Fruit fly (Drosophila melanogaster) whole organism, embryonic: ENCODE measurements around the gene CG13248.

Source experiments
- Antp ChIP-seq: fragments of 200-800 bp; sonication (Bioruptor generic); optimal IDR thresholded peaks from 3 replicates; lab custom pipeline; 2016; ENCODE audit warnings: missing biosample characterization, missing genetic modification characterization
- Asciz ChIP-seq: fragments of 200-800 bp; sonication (Bioruptor generic); optimal IDR thresholded peaks from 2 replicates; lab custom pipeline; 2017; ENCODE audit warnings: missing biosample characterization, mild to moderate bottlenecking, missing genetic modification characterization, missing genetic modification reagents
- B-H1 ChIP-seq: fragments of 200-800 bp; sonication (Bioruptor generic); IDR thresholded peaks from 3 replicates; pipeline ENCODE4 v1.3.6; 2022; ENCODE audit warnings: missing biosample characterization, missing genetic modification characterization
- CG10267 ChIP-seq: fragments of 200-800 bp; sonication (Bioruptor generic); optimal IDR thresholded peaks from 2 replicates; lab custom pipeline; 2018; ENCODE audit warnings: missing biosample characterization, mild to moderate bottlenecking, missing genetic modification characterization, moderate library complexity
- CG10274 ChIP-seq: fragments of 200-800 bp; sonication (Bioruptor generic); optimal IDR thresholded peaks from 3 replicates; lab custom pipeline; 2017; ENCODE audit warnings: missing biosample characterization, mild to moderate bottlenecking, missing genetic modification characterization
- CG10366 ChIP-seq: fragments of 200-800 bp; sonication (Bioruptor generic); IDR thresholded peaks from 2 replicates; pipeline ENCODE4 v1.3.6; 2022; ENCODE audit warnings: missing biosample characterization, missing genetic modification characterization
- CG12391 ChIP-seq: fragments of 200-800 bp; sonication (Bioruptor generic); optimal IDR thresholded peaks from 3 replicates; lab custom pipeline; 2018; ENCODE audit warnings: missing biosample characterization, mild to moderate bottlenecking, missing genetic modification characterization, moderate library complexity
- CG13775 ChIP-seq: fragments of 200-800 bp; sonication (Bioruptor generic); optimal IDR thresholded peaks from 3 replicates; lab custom pipeline; 2017; ENCODE audit warnings: missing biosample characterization, mild to moderate bottlenecking, missing genetic modification characterization
- CG14710 ChIP-seq: fragments of 200-800 bp; sonication (Bioruptor generic); optimal IDR thresholded peaks from 3 replicates; lab custom pipeline; 2019; ENCODE audit warnings: missing biosample characterization, mild to moderate bottlenecking, missing genetic modification characterization, moderate library complexity
- CG15073 ChIP-seq: fragments of 200-800 bp; sonication (Bioruptor generic); optimal IDR thresholded peaks from 2 replicates; lab custom pipeline; 2016; ENCODE audit warnings: missing biosample characterization, missing genetic modification characterization
- CG15479 ChIP-seq: fragments of 200-800 bp; sonication (Bioruptor generic); optimal IDR thresholded peaks from 3 replicates; lab custom pipeline; 2019; ENCODE audit warnings: missing biosample characterization, mild to moderate bottlenecking, missing genetic modification characterization, moderate library complexity
- CG1647 ChIP-seq: fragments of 200-800 bp; sonication (Bioruptor generic); optimal IDR thresholded peaks from 3 replicates; lab custom pipeline; 2016; ENCODE audit warnings: missing biosample characterization, missing genetic modification characterization
- CG17612 ChIP-seq: fragments of 200-800 bp; sonication (Bioruptor generic); IDR thresholded peaks from 2 replicates; pipeline ENCODE4 v1.3.6; 2022; ENCODE audit warnings: missing biosample characterization, missing genetic modification characterization
- CG2202 ChIP-seq: fragments of 200-800 bp; sonication (Bioruptor generic); optimal IDR thresholded peaks from 2 replicates; lab custom pipeline; 2018; ENCODE audit warnings: missing biosample characterization, mild to moderate bottlenecking, missing genetic modification characterization
- CG3407 ChIP-seq: fragments of 200-800 bp; sonication (Bioruptor generic); optimal IDR thresholded peaks from 2 replicates; lab custom pipeline; 2018; ENCODE audit warnings: missing biosample characterization, mild to moderate bottlenecking, missing genetic modification characterization
- CG42726 ChIP-seq: fragments of 200-800 bp; sonication (Bioruptor generic); IDR thresholded peaks from 2 replicates; pipeline ENCODE4 v1.3.6; 2022; ENCODE audit warnings: missing biosample characterization, missing genetic modification characterization; ENCODE audit not compliant: partially characterized antibody
- CG6272 ChIP-seq: fragments of 200-800 bp; sonication (Bioruptor generic); IDR thresholded peaks from 2 replicates; pipeline ENCODE4 v1.3.6; 2022; ENCODE audit warnings: missing biosample characterization, missing genetic modification characterization
- CG7357 ChIP-seq: fragments of 200-800 bp; sonication (Bioruptor generic); IDR thresholded peaks from 3 replicates; pipeline ENCODE4 v1.3.6; 2022; ENCODE audit warnings: missing biosample characterization, missing genetic modification characterization
- CG8765 ChIP-seq: fragments of 200-800 bp; sonication (Bioruptor generic); IDR thresholded peaks from 2 replicates; pipeline ENCODE4 v1.3.6; 2022; ENCODE audit warnings: missing biosample characterization, missing genetic modification characterization
- CG8924 ChIP-seq: fragments of 200-800 bp; optimal IDR thresholded peaks from 3 replicates; lab custom pipeline; 2019; ENCODE audit warnings: missing biosample characterization, mild to moderate bottlenecking, missing genetic modification characterization, moderate library complexity
- CG9215 ChIP-seq: fragments of 200-800 bp; sonication (Bioruptor generic); IDR thresholded peaks from 2 replicates; pipeline ENCODE4 v1.3.6; 2022; ENCODE audit warnings: missing biosample characterization, missing genetic modification characterization
- Chrac-16 ChIP-seq: fragments of 200-800 bp; sonication (Bioruptor generic); optimal IDR thresholded peaks from 3 replicates; lab custom pipeline; 2016; ENCODE audit warnings: missing biosample characterization, missing genetic modification characterization
- CkIIα-i1 ChIP-seq: fragments of 200-800 bp; sonication (Bioruptor generic); IDR thresholded peaks from 2 replicates; pipeline ENCODE4 v1.3.6; 2022; ENCODE audit warnings: missing biosample characterization, missing genetic modification characterization
- Deaf1 ChIP-seq: fragments of 200-800 bp; optimal IDR thresholded peaks from 3 replicates; lab custom pipeline; 2019; ENCODE audit warnings: missing biosample characterization, mild to moderate bottlenecking, missing genetic modification characterization, moderate library complexity
- Dp ChIP-seq: fragments of 200-800 bp; sonication (Bioruptor generic); optimal IDR thresholded peaks from 2 replicates; lab custom pipeline; 2018; ENCODE audit warnings: missing biosample characterization, mild to moderate bottlenecking, missing genetic modification characterization, moderate library complexity
- HLH4C ChIP-seq: fragments of 200-800 bp; sonication (Bioruptor generic); IDR thresholded peaks from 3 replicates; pipeline ENCODE4 v1.3.6; 2022; ENCODE audit warnings: missing biosample characterization, missing genetic modification characterization; ENCODE audit not compliant: partially characterized antibody
- HmgZ ChIP-seq: fragments of 200-800 bp; sonication (Bioruptor generic); optimal IDR thresholded peaks from 2 replicates; lab custom pipeline; 2018; ENCODE audit warnings: missing biosample characterization, mild to moderate bottlenecking, missing genetic modification characterization
- MESR4 ChIP-seq: fragments of 200-800 bp; sonication (Bioruptor generic); optimal IDR thresholded peaks from 2 replicates; lab custom pipeline; 2018; ENCODE audit warnings: missing biosample characterization, mild to moderate bottlenecking, missing genetic modification characterization, moderate library complexity
- Max ChIP-seq: fragments of 200-800 bp; sonication (Bioruptor generic); optimal IDR thresholded peaks from 2 replicates; lab custom pipeline; 2016; ENCODE audit warnings: missing biosample characterization, mild to moderate bottlenecking, missing genetic modification characterization
- NfI ChIP-seq: fragments of 200-800 bp; sonication (Bioruptor generic); optimal IDR thresholded peaks from 3 replicates; lab custom pipeline; 2018; ENCODE audit warnings: missing biosample characterization, mild to moderate bottlenecking, missing genetic modification characterization, moderate library complexity
- Sox100B ChIP-seq: fragments of 200-800 bp; sonication (Bioruptor generic); optimal IDR thresholded peaks from 3 replicates; lab custom pipeline; 2018; ENCODE audit warnings: missing biosample characterization, mild to moderate bottlenecking, missing genetic modification characterization
- TFAM ChIP-seq: fragments of 200-800 bp; sonication (Bioruptor generic); optimal IDR thresholded peaks from 2 replicates; lab custom pipeline; 2017; ENCODE audit warnings: missing biosample characterization, missing genetic modification characterization, inconsistent platforms
- ab ChIP-seq: fragments of 200-800 bp; sonication (Bioruptor generic); optimal IDR thresholded peaks from 2 replicates; lab custom pipeline; 2016; ENCODE audit warnings: missing biosample characterization, missing genetic modification characterization
- ase ChIP-seq: fragments of 200-800 bp; sonication (Bioruptor generic); IDR thresholded peaks from 3 replicates; pipeline ENCODE4 v1.3.6; 2022; ENCODE audit warnings: missing biosample characterization, missing genetic modification characterization
- chif ChIP-seq, 2 experiments: fragments of 200-800 bp; sonication (Bioruptor generic); optimal IDR thresholded peaks; 3 replicates each; lab custom pipeline; 2016; ENCODE audit warnings: missing biosample characterization in 2 of 2, missing genetic modification characterization in 2 of 2
- crp ChIP-seq, 2 experiments: fragments of 200-800 bp; sonication (Bioruptor generic); optimal IDR thresholded peaks; 2 replicates in 1 of 2; 3 replicates in 1 of 2; lab custom pipeline; 2017; ENCODE audit warnings: missing biosample characterization in 2 of 2, missing genetic modification characterization in 2 of 2, mild to moderate bottlenecking in 1 of 2, moderate library complexity in 1 of 2
- cwo ChIP-seq: fragments of 200-800 bp; sonication (Bioruptor generic); optimal IDR thresholded peaks from 3 replicates; lab custom pipeline; 2017; ENCODE audit warnings: missing biosample characterization, missing genetic modification characterization, mild to moderate bottlenecking, moderate library complexity, missing genetic modification reagents
- danr ChIP-seq: fragments of 200-800 bp; sonication (Bioruptor generic); IDR thresholded peaks from 2 replicates; pipeline ENCODE4 v1.3.6; 2022; ENCODE audit warnings: missing biosample characterization, missing genetic modification characterization
- disco-r ChIP-seq: fragments of 200-800 bp; sonication (Bioruptor generic); optimal IDR thresholded peaks from 2 replicates; lab custom pipeline; 2016; ENCODE audit warnings: missing biosample characterization, missing genetic modification characterization
- dysf ChIP-seq: fragments of 200-800 bp; sonication (Bioruptor generic); IDR thresholded peaks from 3 replicates; pipeline ENCODE4 v1.3.6; 2022; ENCODE audit warnings: missing biosample characterization, missing genetic modification characterization
- emc ChIP-seq: fragments of 200-800 bp; sonication (Bioruptor generic); optimal IDR thresholded peaks from 2 replicates; lab custom pipeline; 2016; ENCODE audit warnings: missing biosample characterization, missing genetic modification characterization
- fd102C ChIP-seq: fragments of 200-800 bp; sonication (Bioruptor generic); optimal IDR thresholded peaks from 2 replicates; lab custom pipeline; 2018; ENCODE audit warnings: missing biosample characterization, mild to moderate bottlenecking, missing genetic modification characterization, moderate library complexity
- fd3F ChIP-seq: fragments of 200-800 bp; sonication (Bioruptor generic); optimal IDR thresholded peaks from 2 replicates; lab custom pipeline; 2018; ENCODE audit warnings: missing biosample characterization, mild to moderate bottlenecking, missing genetic modification characterization, moderate library complexity
- insv ChIP-seq, 2 experiments: fragments of 200-800 bp; sonication (Bioruptor generic); optimal IDR thresholded peaks; 3 replicates each; lab custom pipeline; 2016 to 2018; ENCODE audit warnings: missing biosample characterization in 2 of 2, missing genetic modification characterization in 2 of 2
- klu ChIP-seq: fragments of 200-800 bp; sonication (Bioruptor generic); IDR thresholded peaks from 2 replicates; pipeline ENCODE4 v1.3.6; 2022; ENCODE audit warnings: missing biosample characterization, missing genetic modification characterization
- lbe ChIP-seq: fragments of 200-800 bp; sonication (Bioruptor generic); optimal IDR thresholded peaks from 2 replicates; lab custom pipeline; 2016; ENCODE audit warnings: missing biosample characterization, mild to moderate bottlenecking, missing genetic modification characterization
- row ChIP-seq: fragments of 200-800 bp; sonication (Bioruptor generic); IDR thresholded peaks from 3 replicates; pipeline ENCODE4 v1.3.6; 2022; ENCODE audit warnings: missing biosample characterization, missing genetic modification characterization
- sna ChIP-seq: fragments of 200-800 bp; sonication (Bioruptor generic); IDR thresholded peaks from 2 replicates; pipeline ENCODE4 v1.3.6; 2022; ENCODE audit warnings: missing biosample characterization, missing genetic modification characterization; ENCODE audit not compliant: partially characterized antibody
- twi ChIP-seq: fragments of 200-800 bp; optimal IDR thresholded peaks from 2 replicates; lab custom pipeline; 2019; ENCODE audit warnings: missing biosample characterization, mild to moderate bottlenecking, missing genetic modification characterization, moderate library complexity
- zen ChIP-seq: fragments of 200-800 bp; sonication (Bioruptor generic); optimal IDR thresholded peaks from 3 replicates; lab custom pipeline; 2018; ENCODE audit warnings: missing biosample characterization, mild to moderate bottlenecking, missing genetic modification characterization, moderate library complexity
- zf30C ChIP-seq: fragments of 200-800 bp; sonication (Bioruptor generic); optimal IDR thresholded peaks from 3 replicates; lab custom pipeline; 2018; ENCODE audit warnings: missing biosample characterization, mild to moderate bottlenecking, missing genetic modification characterization

CG13248 gene

DNA sequence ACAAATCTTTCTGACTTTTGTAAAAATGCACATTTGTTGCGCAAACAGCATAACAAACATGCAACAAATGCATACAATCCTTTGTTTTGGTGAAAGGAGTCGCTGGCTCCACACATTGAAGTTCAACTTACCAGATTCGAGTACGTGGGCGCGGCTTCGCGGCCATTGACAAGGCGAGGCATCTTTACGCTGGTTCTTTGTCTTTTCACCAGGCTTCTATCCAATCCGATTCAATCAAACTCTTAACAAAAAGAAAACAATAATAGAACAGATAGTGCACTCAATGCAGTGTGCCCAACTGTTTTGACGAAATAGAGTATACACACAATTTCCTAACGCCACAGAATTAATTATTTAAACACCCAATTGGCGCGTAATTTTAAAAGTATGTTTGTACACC lies 19.8 kb upstream of the CG13248 start, which contains the start of gene CG5262:
CG5262 (minus strand) TSS at position 294 of the 400 bp plus-strand sequence.
- TF ChIP-seq insv (GFP tag; optimal IDR thresholded peaks at IDR 0.05; lab: Kevin White, UChicago) (no peak), HLH4C (no peak), Max (GFP tag; lab: Kevin White, UChicago) (no peak), Sox100B (GFP tag; lab: Kevin White, UChicago) (no peak), Asciz (GFP tag; lab: Kevin White, UChicago) (no peak), row (GFP tag; lab: Robert Waterston, UW) (0 out of 3 replicates have a peak, but pooled peaks have one; percentile 16), CkIIα-i1 (GFP tag; lab: Robert Waterston, UW) (no peak), CG15073 (GFP tag; lab: Kevin White, UChicago) (no peak), chif (GFP tag; optimal IDR thresholded peaks at IDR 0.05; lab: Kevin White, UChicago) (no peak), fd102C (GFP tag; lab: Kevin White, UChicago) (no peak), emc (GFP tag; lab: Kevin White, UChicago) (no peak), HmgZ (tag; lab: Kevin White, UChicago) (peak; percentile 47), CG10267 (tag; lab: Kevin White, UChicago) (peak; percentile 44), Dp (peak; percentile 90), CG14710 (peak; percentile 31), B-H1 (no peak), CG15479 (GFP tag; lab: Kevin White, UChicago) (peak; percentile 65), twi (tag; lab: Kevin White, UChicago) (no peak), lbe (GFP tag; lab: Kevin White, UChicago) (no peak), crp (GFP tag; optimal IDR thresholded peaks at IDR 0.05; lab: Kevin White, UChicago) (peak in 1 of 2 experiments; percentile 69), CG9215 (GFP tag; lab: Robert Waterston, UW) (no peak), klu (GFP tag; lab: Robert Waterston, UW) (no peak), CG7357 (GFP tag; lab: Robert Waterston, UW) (no peak), CG13775 (no peak), CG42726 (GFP tag; lab: Robert Waterston, UW) (no peak), CG12391 (tag; lab: Kevin White, UChicago) (no peak), fd3F (GFP tag; lab: Kevin White, UChicago) (no peak), dysf (GFP tag; lab: Robert Waterston, UW) (no peak), zen (tag; lab: Kevin White, UChicago) (peak; percentile 19), CG8924 (tag; lab: Kevin White, UChicago) (no peak), zf30C (no peak), MESR4 (GFP tag; lab: Kevin White, UChicago) (peak; percentile 67), CG2202 (tag; lab: Kevin White, UChicago) (no peak), CG10274 (GFP tag; lab: Kevin White, UChicago) (no peak), CG10366 (no peak), CG17612 (GFP tag; lab: Robert Waterston, UW) (no peak), ab (no peak), sna (GFP tag; lab: Robert Waterston, UW) (0 out of 2 replicates have a peak, but pooled peaks have one; percentile 15), Antp (GFP tag; lab: Kevin White, UChicago) (no peak), CG6272 (GFP tag; lab: Robert Waterston, UW) (no peak), TFAM (GFP tag; lab: Kevin White, UChicago) (no peak), NfI (no peak), CG3407 (GFP tag; lab: Kevin White, UChicago) (no peak), cwo (GFP tag; lab: Kevin White, UChicago) (no peak), Deaf1 (tag; lab: Kevin White, UChicago) (no peak), ase (GFP tag; lab: Robert Waterston, UW) (no peak), danr (GFP tag; lab: Robert Waterston, UW) (no peak), disco-r (GFP tag; lab: Kevin White, UChicago) (no peak), Chrac-16 (GFP tag; lab: Kevin White, UChicago) (no peak), CG8765 (GFP tag; lab: Robert Waterston, UW) (no peak), CG1647 (GFP tag; lab: Kevin White, UChicago) (no peak)
